Fruit fly (Drosophila melanogaster) whole organism, embryonic: ENCODE measurements around the gene CG13032.

Experiments used
- Asciz ChIP-seq: fragments of 200-800 bp; sonication (Bioruptor generic); optimal IDR thresholded peaks from 2 replicates; lab custom pipeline; 2017; ENCODE audit warnings: missing biosample characterization, mild to moderate bottlenecking, missing genetic modification characterization, missing genetic modification reagents
- B-H1 ChIP-seq: fragments of 200-800 bp; sonication (Bioruptor generic); IDR thresholded peaks from 3 replicates; pipeline ENCODE4 v1.3.6; 2022; ENCODE audit warnings: missing biosample characterization, missing genetic modification characterization
- BEAF-32 ChIP-seq: fragments of 200-800 bp; sonication (Bioruptor generic); optimal IDR thresholded peaks from 3 replicates; lab custom pipeline; 2017; ENCODE audit warnings: missing biosample characterization, missing genetic modification characterization, mild to moderate bottlenecking, moderate library complexity, missing genetic modification reagents
- Bdp1 ChIP-seq: fragments of 200-800 bp; sonication (Bioruptor generic); optimal IDR thresholded peaks from 3 replicates; lab custom pipeline; 2016; ENCODE audit warnings: missing biosample characterization, missing genetic modification characterization
- BtbVII ChIP-seq: fragments of 200-800 bp; sonication (Bioruptor generic); optimal IDR thresholded peaks from 3 replicates; lab custom pipeline; 2017; ENCODE audit warnings: missing biosample characterization, mild to moderate bottlenecking, missing genetic modification characterization
- CG11093 ChIP-seq: fragments of 200-800 bp; sonication (Bioruptor generic); IDR thresholded peaks from 3 replicates; pipeline ENCODE4 v1.3.6; 2022; ENCODE audit warnings: missing biosample characterization, missing genetic modification characterization
- CG12769 ChIP-seq: fragments of 200-800 bp; sonication (Bioruptor generic); optimal IDR thresholded peaks from 2 replicates; lab custom pipeline; 2019; ENCODE audit warnings: missing biosample characterization, mild to moderate bottlenecking, missing genetic modification characterization, moderate library complexity
- CG14050 ChIP-seq: fragments of 200-800 bp; sonication (Bioruptor generic); IDR thresholded peaks from 3 replicates; pipeline ENCODE4 v1.3.6; 2022; ENCODE audit warnings: missing biosample characterization, missing genetic modification characterization
- CG14441 ChIP-seq: fragments of 200-800 bp; sonication (Bioruptor generic); IDR thresholded peaks from 2 replicates; pipeline ENCODE4 v1.3.6; 2022; ENCODE audit warnings: missing biosample characterization, missing genetic modification characterization
- CG14965 ChIP-seq: fragments of 200-800 bp; sonication (Bioruptor generic); optimal IDR thresholded peaks from 2 replicates; lab custom pipeline; 2016; ENCODE audit warnings: missing biosample characterization, missing genetic modification characterization, borderline replicate concordance
- CG15479 ChIP-seq: fragments of 200-800 bp; sonication (Bioruptor generic); optimal IDR thresholded peaks from 3 replicates; lab custom pipeline; 2019; ENCODE audit warnings: missing biosample characterization, mild to moderate bottlenecking, missing genetic modification characterization, moderate library complexity
- CG16813 ChIP-seq: fragments of 200-800 bp; sonication (Bioruptor generic); IDR thresholded peaks from 3 replicates; pipeline ENCODE4 v1.3.6; 2022; ENCODE audit warnings: missing biosample characterization, missing genetic modification characterization; ENCODE audit not compliant: partially characterized antibody
- CG17612 ChIP-seq: fragments of 200-800 bp; sonication (Bioruptor generic); IDR thresholded peaks from 2 replicates; pipeline ENCODE4 v1.3.6; 2022; ENCODE audit warnings: missing biosample characterization, missing genetic modification characterization
- CG17829 ChIP-seq: fragments of 200-800 bp; optimal IDR thresholded peaks from 2 replicates; lab custom pipeline; 2019; ENCODE audit warnings: missing biosample characterization, mild to moderate bottlenecking, missing genetic modification characterization, moderate library complexity
- CG18476 ChIP-seq: fragments of 200-800 bp; sonication (Bioruptor generic); optimal IDR thresholded peaks from 2 replicates; lab custom pipeline; 2016; ENCODE audit warnings: missing biosample characterization, mild to moderate bottlenecking, missing genetic modification characterization
- CG2889 ChIP-seq: fragments of 200-800 bp; sonication (Bioruptor generic); IDR thresholded peaks from 3 replicates; pipeline ENCODE4 v1.3.6; 2022; ENCODE audit warnings: missing biosample characterization, missing genetic modification characterization
- CG34224 ChIP-seq: fragments of 200-800 bp; sonication (Bioruptor generic); IDR thresholded peaks from 3 replicates; pipeline ENCODE4 v1.3.6; 2022; ENCODE audit warnings: missing biosample characterization, missing genetic modification characterization; ENCODE audit not compliant: partially characterized antibody
- CG4360 ChIP-seq: fragments of 200-800 bp; sonication (Bioruptor generic); IDR thresholded peaks from 2 replicates; pipeline ENCODE4 v1.3.6; 2022; ENCODE audit warnings: missing biosample characterization, missing genetic modification characterization
- CG4730 ChIP-seq: fragments of 200-800 bp; sonication (Bioruptor generic); IDR thresholded peaks from 2 replicates; pipeline ENCODE4 v1.3.6; 2022; ENCODE audit warnings: missing biosample characterization, missing genetic modification characterization
- CG5180 ChIP-seq: fragments of 200-800 bp; sonication (Bioruptor generic); optimal IDR thresholded peaks from 3 replicates; lab custom pipeline; 2017; ENCODE audit warnings: missing biosample characterization, missing genetic modification characterization, mild to moderate bottlenecking, moderate library complexity, missing genetic modification reagents
- CG8089 ChIP-seq: fragments of 200-800 bp; sonication (Bioruptor generic); optimal IDR thresholded peaks from 3 replicates; lab custom pipeline; 2016; ENCODE audit warnings: missing biosample characterization, missing genetic modification characterization
- CG9437 ChIP-seq: fragments of 200-800 bp; sonication (Bioruptor generic); optimal IDR thresholded peaks from 2 replicates; lab custom pipeline; 2018; ENCODE audit warnings: missing biosample characterization, mild to moderate bottlenecking, missing genetic modification characterization
- Camta ChIP-seq: fragments of 200-800 bp; sonication (Bioruptor generic); optimal IDR thresholded peaks from 2 replicates; lab custom pipeline; 2016; ENCODE audit warnings: missing biosample characterization, missing genetic modification characterization
- CrebB ChIP-seq: fragments of 200-800 bp; sonication (Bioruptor generic); optimal IDR thresholded peaks from 3 replicates; lab custom pipeline; 2018; ENCODE audit warnings: missing biosample characterization, mild to moderate bottlenecking, missing genetic modification characterization
- Drgx ChIP-seq: fragments of 200-800 bp; sonication (Bioruptor generic); IDR thresholded peaks from 2 replicates; pipeline ENCODE4 v1.3.6; 2022; ENCODE audit warnings: missing biosample characterization, missing genetic modification characterization
- Fer3 ChIP-seq: fragments of 200-800 bp; sonication (Bioruptor generic); optimal IDR thresholded peaks from 2 replicates; lab custom pipeline; 2018; ENCODE audit warnings: missing biosample characterization, mild to moderate bottlenecking, missing genetic modification characterization, moderate library complexity
- Lhr ChIP-seq: fragments of 200-800 bp; sonication (Bioruptor generic); optimal IDR thresholded peaks from 3 replicates; lab custom pipeline; 2017; ENCODE audit warnings: mild to moderate bottlenecking, missing biosample characterization, missing genetic modification reagents, missing genetic modification characterization
- Mrtf ChIP-seq: fragments of 200-800 bp; sonication (Bioruptor generic); IDR thresholded peaks from 3 replicates; pipeline ENCODE4 v1.3.6; 2022; ENCODE audit warnings: missing biosample characterization, missing genetic modification characterization
- NC2β ChIP-seq: fragments of 200-800 bp; sonication (Bioruptor generic); optimal IDR thresholded peaks from 2 replicates; lab custom pipeline; 2016; ENCODE audit warnings: missing biosample characterization, missing genetic modification characterization
- Nf-YA ChIP-seq: fragments of 200-800 bp; sonication (Bioruptor generic); IDR thresholded peaks from 2 replicates; pipeline ENCODE4 v1.3.6; 2022; ENCODE audit warnings: missing biosample characterization, missing genetic modification characterization
- NfI ChIP-seq: fragments of 200-800 bp; sonication (Bioruptor generic); optimal IDR thresholded peaks from 3 replicates; lab custom pipeline; 2018; ENCODE audit warnings: missing biosample characterization, mild to moderate bottlenecking, missing genetic modification characterization, moderate library complexity
- Optix ChIP-seq: fragments of 200-800 bp; sonication (Bioruptor generic); IDR thresholded peaks from 3 replicates; pipeline ENCODE4 v1.3.6; 2022; ENCODE audit warnings: missing biosample characterization, missing genetic modification characterization
- ase ChIP-seq: fragments of 200-800 bp; sonication (Bioruptor generic); IDR thresholded peaks from 3 replicates; pipeline ENCODE4 v1.3.6; 2022; ENCODE audit warnings: missing biosample characterization, missing genetic modification characterization
- cad ChIP-seq: fragments of >200 bp; optimal IDR thresholded peaks from 2 replicates; lab custom pipeline; 2017; ENCODE audit warnings: missing biosample characterization, missing genetic modification characterization
- cas ChIP-seq: fragments of 200-800 bp; sonication (Bioruptor generic); IDR thresholded peaks from 2 replicates; pipeline ENCODE4 v1.3.6; 2022; ENCODE audit warnings: missing biosample characterization, missing genetic modification characterization
- danr ChIP-seq: fragments of 200-800 bp; sonication (Bioruptor generic); IDR thresholded peaks from 2 replicates; pipeline ENCODE4 v1.3.6; 2022; ENCODE audit warnings: missing biosample characterization, missing genetic modification characterization
- disco-r ChIP-seq: fragments of 200-800 bp; sonication (Bioruptor generic); optimal IDR thresholded peaks from 2 replicates; lab custom pipeline; 2016; ENCODE audit warnings: missing biosample characterization, missing genetic modification characterization
- grn ChIP-seq: fragments of 200-800 bp; sonication (Bioruptor generic); optimal IDR thresholded peaks from 3 replicates; lab custom pipeline; 2017; ENCODE audit warnings: missing biosample characterization, missing genetic modification characterization
- gsb ChIP-seq: fragments of 200-800 bp; sonication (Bioruptor generic); IDR thresholded peaks from 2 replicates; pipeline ENCODE4 v1.3.6; 2022; ENCODE audit warnings: missing biosample characterization, missing genetic modification characterization
- lilli ChIP-seq: fragments of 200-800 bp; sonication (Bioruptor generic); optimal IDR thresholded peaks from 3 replicates; lab custom pipeline; 2016; ENCODE audit warnings: missing biosample characterization, missing genetic modification characterization
- mirr ChIP-seq: fragments of 200-800 bp; sonication (Bioruptor generic); optimal IDR thresholded peaks from 3 replicates; lab custom pipeline; 2018; ENCODE audit warnings: missing biosample characterization, mild to moderate bottlenecking, missing genetic modification characterization
- nmo ChIP-seq: fragments of 200-800 bp; sonication (Bioruptor generic); optimal IDR thresholded peaks from 2 replicates; lab custom pipeline; 2018; ENCODE audit warnings: missing biosample characterization, mild to moderate bottlenecking, missing genetic modification characterization, moderate library complexity
- pb ChIP-seq: fragments of 200-800 bp; sonication (Bioruptor generic); optimal IDR thresholded peaks from 3 replicates; lab custom pipeline; 2016; ENCODE audit warnings: missing biosample characterization, missing genetic modification characterization
- pho ChIP-seq: fragments of 200-800 bp; sonication (Bioruptor generic); optimal IDR thresholded peaks from 2 replicates; lab custom pipeline; 2016; ENCODE audit warnings: missing biosample characterization, missing genetic modification characterization
- prd ChIP-seq, 3 experiments: fragments of >200 bp in 2 of 3; fragments of 200-800 bp in 1 of 3; sonication (Bioruptor generic) in 1 of 3; optimal IDR thresholded peaks in 2 of 3; IDR thresholded peaks in 1 of 3; 2 replicates in 2 of 3; 3 replicates in 1 of 3; pipeline versions ENCODE4 v1.3.6 to Lab custom; 2017 to 2022; ENCODE audit warnings: missing biosample characterization in 1 of 3, missing genetic modification characterization in 1 of 3
- salm ChIP-seq: fragments of 200-800 bp; sonication (Bioruptor generic); optimal IDR thresholded peaks from 2 replicates; lab custom pipeline; 2018; ENCODE audit warnings: missing biosample characterization, mild to moderate bottlenecking, missing genetic modification characterization
- sim ChIP-seq: fragments of 200-800 bp; sonication (Bioruptor generic); IDR thresholded peaks from 2 replicates; pipeline ENCODE4 v1.3.6; 2022; ENCODE audit warnings: missing biosample characterization, missing genetic modification characterization
- tll ChIP-seq, 2 experiments: fragments of 200-800 bp in 1 of 2; fragments of >200 bp in 1 of 2; sonication (Bioruptor generic) in 1 of 2; optimal IDR thresholded peaks; 2 replicates each; lab custom pipeline; 2017 to 2019; ENCODE audit warnings: missing biosample characterization in 2 of 2, missing genetic modification characterization in 2 of 2, mild to moderate bottlenecking in 1 of 2, moderate library complexity in 1 of 2
- toy ChIP-seq: fragments of 200-800 bp; sonication (Bioruptor generic); IDR thresholded peaks from 2 replicates; pipeline ENCODE4 v1.3.6; 2022; ENCODE audit warnings: missing biosample characterization, missing genetic modification characterization
- wek ChIP-seq: fragments of 200-800 bp; sonication (Bioruptor generic); optimal IDR thresholded peaks from 3 replicates; lab custom pipeline; 2018; ENCODE audit warnings: missing biosample characterization, mild to moderate bottlenecking, missing genetic modification characterization, moderate library complexity
- zfh2 ChIP-seq: fragments of 200-800 bp; sonication (Bioruptor generic); optimal IDR thresholded peaks from 2 replicates; lab custom pipeline; 2016; ENCODE audit warnings: missing biosample characterization, missing genetic modification characterization

The CG13032 gene

dm6 chr3L:16657014-16657413 lies 16.8 kb upstream of the CG13032 start (continued):
- TF ChIP-seq nmo (GFP tag; lab: Kevin White, UChicago) (peak; percentile 12), CG14441 (GFP tag; lab: Robert Waterston, UW) (no peak), CG14965 (GFP tag; lab: Kevin White, UChicago) (no peak), salm (tag; lab: Kevin White, UChicago) (no peak), CG4360 (GFP tag; lab: Robert Waterston, UW) (no peak), Fer3 (tag; lab: Kevin White, UChicago) (peak; percentile 25), pho (GFP tag; lab: Kevin White, UChicago) (no peak), CG8089 (GFP tag; lab: Kevin White, UChicago) (no peak), CG5180 (GFP tag; lab: Kevin White, UChicago) (peak; percentile 27), CG9437 (GFP tag; lab: Kevin White, UChicago) (peak; percentile 9), danr (GFP tag; lab: Robert Waterston, UW) (0 out of 2 replicates have a peak, but pooled peaks have one; percentile 5), Lhr (GFP tag; lab: Kevin White, UChicago) (no peak), grn (GFP tag; lab: Kevin White, UChicago) (no peak), CG2889 (GFP tag; lab: Robert Waterston, UW) (peak; percentile 42; the same call in 1 of the 3 replicates), Mrtf (GFP tag; lab: Robert Waterston, UW) (no peak), CG12769 (no peak), wek (GFP tag; lab: Kevin White, UChicago) (no peak), NfI (GFP tag; lab: Kevin White, UChicago) (peak; percentile 2), ase (GFP tag; lab: Robert Waterston, UW) (no peak), disco-r (GFP tag; lab: Kevin White, UChicago) (no peak), CG4730 (GFP tag; lab: Robert Waterston, UW) (no peak), zfh2 (GFP tag; lab: Kevin White, UChicago) (no peak), cad (GFP tag; lab: Kevin White, UChicago) (no peak), B-H1 (GFP tag; lab: Robert Waterston, UW) (no peak), CG17829 (no peak), prd (optimal IDR thresholded peaks at IDR 0.05; lab: Kevin White, UChicago) (no peak), prd (GFP tag; IDR thresholded peaks at IDR 0.05; lab: Robert Waterston, UW) (peak; percentile 48; the same call in 2 of the 3 replicates), gsb (no peak), CrebB (tag; lab: Kevin White, UChicago) (no peak), Camta (no peak), Bdp1 (GFP tag; lab: Kevin White, UChicago) (no peak), CG16813 (GFP tag; lab: Robert Waterston, UW) (no peak), cas (GFP tag; lab: Robert Waterston, UW) (no peak), NC2β (GFP tag; lab: Kevin White, UChicago) (no peak), lilli (peak; percentile 30), Drgx (GFP tag; lab: Robert Waterston, UW) (peak; percentile 48; the same call in 1 of the 2 replicates), sim (GFP tag; lab: Robert Waterston, UW) (no peak), CG15479 (no peak), Optix (no peak), BEAF-32 (GFP tag; lab: Kevin White, UChicago) (no peak), pb (GFP tag; lab: Kevin White, UChicago) (no peak), BtbVII (GFP tag; lab: Kevin White, UChicago) (peak; percentile 41), CG14050 (GFP tag; lab: Robert Waterston, UW) (no peak), tll (GFP tag; optimal IDR thresholded peaks at IDR 0.05; lab: Kevin White, UChicago) (no peak), toy (no peak), CG34224 (GFP tag; lab: Robert Waterston, UW) (no peak), CG11093 (GFP tag; lab: Robert Waterston, UW) (no peak), CG17612 (GFP tag; lab: Robert Waterston, UW) (no peak), CG18476 (GFP tag; lab: Kevin White, UChicago) (peak; percentile 25), Asciz (GFP tag; lab: Kevin White, UChicago) (peak; percentile 29), Nf-YA (GFP tag; lab: Robert Waterston, UW) (no peak), mirr (GFP tag; lab: Kevin White, UChicago) (no peak)
